Fruit fly (Drosophila melanogaster) whole organism, prepupa: Measurements from ENCODE around the gene CG5282.

ENCODE experiments used
- Blimp-1 ChIP-seq: fragments of 200-800 bp; sonication (Bioruptor generic); optimal IDR thresholded peaks from 3 replicates; lab custom pipeline; 2017; ENCODE audit warnings: missing biosample characterization, missing genetic modification characterization, mild to moderate bottlenecking, moderate library complexity, missing genetic modification reagents
- CG11294 ChIP-seq: fragments of 200-800 bp; sonication (Bioruptor generic); IDR thresholded peaks from 2 replicates; pipeline ENCODE4 v1.3.6; 2022; ENCODE audit warnings: missing biosample characterization, missing genetic modification characterization
- CG11762 ChIP-seq: fragments of 200-800 bp; sonication (Bioruptor generic); optimal IDR thresholded peaks from 3 replicates; lab custom pipeline; 2016; ENCODE audit warnings: missing biosample characterization, missing genetic modification characterization; ENCODE audit not compliant: insufficient read depth
- CG11902 ChIP-seq: fragments of 200-800 bp; sonication (Bioruptor generic); optimal IDR thresholded peaks from 3 replicates; lab custom pipeline; 2016; ENCODE audit warnings: missing biosample characterization, missing genetic modification characterization
- CG15336 ChIP-seq: fragments of 200-800 bp; sonication (Bioruptor generic); IDR thresholded peaks from 2 replicates; pipeline ENCODE4 v1.3.6; 2022; ENCODE audit warnings: missing biosample characterization, missing genetic modification characterization
- CG1621 ChIP-seq: fragments of 200-800 bp; sonication (Bioruptor generic); optimal IDR thresholded peaks from 3 replicates; lab custom pipeline; 2018; ENCODE audit warnings: missing biosample characterization, mild to moderate bottlenecking, missing genetic modification characterization
- CG31627 ChIP-seq: fragments of 200-800 bp; sonication (Bioruptor generic); optimal IDR thresholded peaks from 3 replicates; lab custom pipeline; 2016; ENCODE audit warnings: missing biosample characterization, missing genetic modification characterization
- CG32006 ChIP-seq: fragments of 200-800 bp; sonication (Bioruptor generic); optimal IDR thresholded peaks from 3 replicates; lab custom pipeline; 2017; ENCODE audit warnings: missing biosample characterization, mild to moderate bottlenecking, missing genetic modification characterization
- CG34406 ChIP-seq: fragments of 200-800 bp; sonication (Bioruptor generic); optimal IDR thresholded peaks from 3 replicates; lab custom pipeline; 2016; ENCODE audit warnings: missing biosample characterization, missing genetic modification characterization
- CG4318 ChIP-seq: fragments of 200-800 bp; sonication (Bioruptor generic); optimal IDR thresholded peaks from 3 replicates; lab custom pipeline; 2017; ENCODE audit warnings: missing biosample characterization, mild to moderate bottlenecking, missing genetic modification characterization
- CG6163 ChIP-seq: fragments of 200-800 bp; sonication (Bioruptor generic); IDR thresholded peaks from 3 replicates; pipeline ENCODE4 v1.3.6; 2022; ENCODE audit warnings: missing biosample characterization, missing genetic modification characterization
- CG6276 ChIP-seq: fragments of 200-800 bp; sonication (Bioruptor generic); optimal IDR thresholded peaks from 2 replicates; lab custom pipeline; 2017; ENCODE audit warnings: missing biosample characterization, mild to moderate bottlenecking, missing genetic modification characterization
- CG6854 ChIP-seq: fragments of 200-800 bp; sonication (Bioruptor generic); optimal IDR thresholded peaks from 2 replicates; lab custom pipeline; 2017; ENCODE audit warnings: missing biosample characterization, mild to moderate bottlenecking, missing genetic modification characterization
- CG7368 ChIP-seq: fragments of 200-800 bp; sonication (Bioruptor generic); optimal IDR thresholded peaks from 3 replicates; lab custom pipeline; 2016; ENCODE audit warnings: missing biosample characterization, missing genetic modification characterization
- CG8119 ChIP-seq: fragments of 200-800 bp; sonication (Bioruptor generic); IDR thresholded peaks from 3 replicates; pipeline ENCODE4 v1.3.6; 2022; ENCODE audit warnings: missing biosample characterization, missing genetic modification characterization
- CG8632 ChIP-seq: fragments of 200-800 bp; sonication (Bioruptor generic); optimal IDR thresholded peaks from 3 replicates; lab custom pipeline; 2016; ENCODE audit warnings: missing biosample characterization, missing genetic modification characterization
- CG9139 ChIP-seq: fragments of 200-800 bp; sonication (Bioruptor generic); optimal IDR thresholded peaks from 3 replicates; lab custom pipeline; 2017; ENCODE audit warnings: missing biosample characterization, mild to moderate bottlenecking, missing genetic modification characterization
- Eip78C ChIP-seq: fragments of 200-800 bp; sonication (Bioruptor generic); peaks from one replicate; lab custom pipeline; 2016; ENCODE audit warnings: missing biosample characterization, missing genetic modification characterization
- Eip93F ChIP-seq: fragments of 200-800 bp; sonication (Bioruptor generic); optimal IDR thresholded peaks from 2 replicates; lab custom pipeline; 2016; ENCODE audit warnings: missing biosample characterization, mild to moderate bottlenecking, missing genetic modification characterization
- Ets21C ChIP-seq: fragments of 200-800 bp; sonication (Bioruptor generic); optimal IDR thresholded peaks from 3 replicates; lab custom pipeline; 2016; ENCODE audit warnings: missing biosample characterization, missing genetic modification characterization
- Hr39 ChIP-seq: fragments of 200-800 bp; sonication (Bioruptor generic); optimal IDR thresholded peaks from 2 replicates; lab custom pipeline; 2016; ENCODE audit warnings: missing biosample characterization, missing genetic modification characterization
- Lpt ChIP-seq: fragments of 200-800 bp; sonication (Bioruptor generic); optimal IDR thresholded peaks from 3 replicates; lab custom pipeline; 2016; ENCODE audit warnings: missing biosample characterization, missing genetic modification characterization
- Met ChIP-seq: fragments of 200-800 bp; sonication (Bioruptor generic); optimal IDR thresholded peaks from 3 replicates; lab custom pipeline; 2016; ENCODE audit warnings: missing biosample characterization, missing genetic modification characterization
- Smox ChIP-seq: fragments of 200-800 bp; sonication (Bioruptor generic); optimal IDR thresholded peaks from 3 replicates; lab custom pipeline; 2016; ENCODE audit warnings: missing biosample characterization, missing genetic modification characterization
- Sox14 ChIP-seq: fragments of 200-800 bp; sonication (Bioruptor generic); optimal IDR thresholded peaks from 3 replicates; lab custom pipeline; 2016; ENCODE audit warnings: missing biosample characterization, missing genetic modification characterization
- acj6 ChIP-seq: fragments of 200-800 bp; sonication (Bioruptor generic); optimal IDR thresholded peaks from 3 replicates; lab custom pipeline; 2016; ENCODE audit warnings: missing biosample characterization, missing genetic modification characterization
- cyc ChIP-seq: fragments of 200-800 bp; sonication (Bioruptor generic); optimal IDR thresholded peaks from 3 replicates; lab custom pipeline; 2016; ENCODE audit warnings: missing biosample characterization, missing genetic modification characterization
- dac ChIP-seq: fragments of 200-800 bp; sonication (Bioruptor generic); optimal IDR thresholded peaks from 2 replicates; lab custom pipeline; 2017; ENCODE audit warnings: missing biosample characterization, mild to moderate bottlenecking, missing genetic modification characterization
- dsx ChIP-seq: fragments of 200-800 bp; optimal IDR thresholded peaks from 3 replicates; lab custom pipeline; 2019; ENCODE audit warnings: missing biosample characterization, mild to moderate bottlenecking, missing genetic modification characterization, moderate library complexity; ENCODE audit not compliant: poor library complexity, severe bottlenecking
- eg ChIP-seq: fragments of 200-800 bp; sonication (Bioruptor generic); IDR thresholded peaks from 3 replicates; pipeline ENCODE4 v1.3.6; 2022; ENCODE audit warnings: missing biosample characterization, missing genetic modification characterization
- fd59A ChIP-seq: fragments of 200-800 bp; sonication (Bioruptor generic); optimal IDR thresholded peaks from 2 replicates; lab custom pipeline; 2017; ENCODE audit warnings: missing biosample characterization, mild to moderate bottlenecking, missing genetic modification characterization, missing genetic modification reagents
- fd85E ChIP-seq: fragments of 200-800 bp; sonication (Bioruptor generic); optimal IDR thresholded peaks from 3 replicates; lab custom pipeline; 2016; ENCODE audit warnings: missing biosample characterization, missing genetic modification characterization
- fkh ChIP-seq: fragments of 200-800 bp; sonication (Bioruptor generic); optimal IDR thresholded peaks from 3 replicates; lab custom pipeline; 2017; ENCODE audit warnings: missing biosample characterization, mild to moderate bottlenecking, missing genetic modification characterization, moderate library complexity
- lz ChIP-seq: fragments of 200-800 bp; sonication (Bioruptor generic); optimal IDR thresholded peaks from 3 replicates; lab custom pipeline; 2016; ENCODE audit warnings: missing biosample characterization, missing genetic modification characterization
- pdm3 ChIP-seq: fragments of 200-800 bp; sonication (Bioruptor generic); optimal IDR thresholded peaks from 3 replicates; lab custom pipeline; 2016; ENCODE audit warnings: missing biosample characterization, missing genetic modification characterization
- spab ChIP-seq: fragments of 200-800 bp; sonication (Bioruptor generic); optimal IDR thresholded peaks from 2 replicates; lab custom pipeline; 2017; ENCODE audit warnings: missing biosample characterization, mild to moderate bottlenecking, missing genetic modification characterization, missing genetic modification reagents
- ss ChIP-seq, 2 experiments: fragments of 200-800 bp; sonication (Bioruptor generic); optimal IDR thresholded peaks; 2 replicates in 1 of 2; 3 replicates in 1 of 2; lab custom pipeline; 2017 to 2018; ENCODE audit warnings: mild to moderate bottlenecking in 2 of 2, missing biosample characterization in 2 of 2, missing genetic modification characterization in 2 of 2, moderate library complexity in 1 of 2
- svp ChIP-seq: fragments of 200-800 bp; sonication (Bioruptor generic); peaks from one replicate; lab custom pipeline; 2016; ENCODE audit warnings: missing biosample characterization, missing genetic modification characterization

The CG5282 gene

DNA sequence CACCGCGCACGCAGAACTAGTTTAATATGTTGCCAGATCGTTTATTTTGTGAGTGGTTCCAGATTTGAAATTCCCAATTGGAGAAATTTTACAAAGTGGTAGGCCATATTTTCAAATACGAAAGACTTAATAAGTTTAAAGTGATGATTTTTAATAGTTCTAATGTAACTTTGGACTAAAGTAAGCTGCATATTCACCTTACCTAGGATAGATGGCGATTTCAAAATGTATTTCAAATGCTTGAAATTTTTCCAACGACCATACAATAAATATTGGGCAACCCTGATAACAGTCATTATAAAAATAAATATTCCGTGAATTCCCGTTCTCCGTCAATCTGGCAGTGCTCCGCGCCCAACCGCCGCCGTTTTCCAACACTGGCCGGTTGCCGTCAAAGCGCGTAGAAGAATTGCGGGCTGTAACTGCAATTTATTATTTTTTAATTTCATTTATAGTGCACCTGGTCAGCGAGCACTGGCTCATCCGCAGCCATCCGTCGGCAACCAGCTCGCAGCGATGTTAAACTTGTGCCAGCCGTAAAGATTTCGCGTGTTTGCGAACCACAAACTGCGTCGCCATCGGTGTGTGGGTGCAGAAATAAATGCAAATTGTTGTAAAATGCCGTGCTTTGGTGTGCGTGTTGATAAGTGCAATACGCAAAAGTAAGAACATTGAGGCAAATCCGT lies 49.9 kb downstream of the CG5282 start, which contains the start of the genes Ide and RhoBTB (continued):
- peak; percentile 42; the same call in 1 of the 3 replicates for TF ChIP-seq CG8119 (GFP tag; lab: Robert Waterston, UW)
- peak in 1 of 2 experiments; percentile 45 for TF ChIP-seq ss (GFP tag; optimal IDR thresholded peaks at IDR 0.05; lab: Kevin White, UChicago)
- peak; percentile 55 for TF ChIP-seq CG7368 (GFP tag; lab: Kevin White, UChicago)
- no peak for TF ChIP-seq CG15336 (GFP tag; lab: Robert Waterston, UW)
- TF ChIP-seq Sox14 (GFP tag; lab: Kevin White, UChicago): no peak
- TF ChIP-seq Ets21C (GFP tag; lab: Kevin White, UChicago): peak; percentile 89
- peak; percentile 92 for TF ChIP-seq lz (GFP tag; lab: Kevin White, UChicago)
- TF ChIP-seq CG6276 (GFP tag; lab: Kevin White, UChicago): no peak
- peak; percentile 83 for TF ChIP-seq Eip78C
- TF ChIP-seq CG6854 (GFP tag; lab: Kevin White, UChicago): no peak
- no peak for TF ChIP-seq svp (GFP tag; lab: Kevin White, UChicago)
- TF ChIP-seq dsx (GFP tag; lab: Kevin White, UChicago): peak; percentile 53
- peak; percentile 64 for TF ChIP-seq Lpt (GFP tag; lab: Kevin White, UChicago)
- TF ChIP-seq Hr39: peak; percentile 93
- no peak for TF ChIP-seq Eip93F (GFP tag; lab: Kevin White, UChicago)
- peak; percentile 32 for TF ChIP-seq spab (GFP tag; lab: Kevin White, UChicago)
- TF ChIP-seq dac (GFP tag; lab: Kevin White, UChicago): peak; percentile 51
- peak; percentile 82 for TF ChIP-seq eg (GFP tag; lab: Robert Waterston, UW)
- TF ChIP-seq Blimp-1 (GFP tag; lab: Kevin White, UChicago): peak; percentile 41
- TF ChIP-seq pdm3: no peak
- TF ChIP-seq cyc (GFP tag; lab: Kevin White, UChicago): peak; percentile 90
- no peak for TF ChIP-seq CG9139 (GFP tag; lab: Kevin White, UChicago)
- no peak for TF ChIP-seq Met (GFP tag; lab: Kevin White, UChicago)
- peak; percentile 59 for TF ChIP-seq fd59A
- peak; percentile 73 for TF ChIP-seq CG4318 (GFP tag; lab: Kevin White, UChicago)
- TF ChIP-seq CG32006: peak; percentile 84
- TF ChIP-seq acj6: peak; percentile 88
- peak; percentile 59; the same call in 1 of the 3 replicates for TF ChIP-seq CG6163 (GFP tag; lab: Robert Waterston, UW)
- peak; percentile 53 for TF ChIP-seq CG8632 (GFP tag; lab: Kevin White, UChicago)
- TF ChIP-seq CG11762 (GFP tag; lab: Kevin White, UChicago): peak; percentile 78
- no peak for TF ChIP-seq fd85E
- peak; percentile 91 for TF ChIP-seq CG11902 (GFP tag; lab: Kevin White, UChicago)
- TF ChIP-seq CG1621 (tag; lab: Kevin White, UChicago): peak; percentile 58
- TF ChIP-seq CG11294 (GFP tag; lab: Robert Waterston, UW): peak; percentile 52; the same call in 1 of the 2 replicates
- peak; percentile 69 for TF ChIP-seq CG34406 (GFP tag; lab: Kevin White, UChicago)

DNA sequence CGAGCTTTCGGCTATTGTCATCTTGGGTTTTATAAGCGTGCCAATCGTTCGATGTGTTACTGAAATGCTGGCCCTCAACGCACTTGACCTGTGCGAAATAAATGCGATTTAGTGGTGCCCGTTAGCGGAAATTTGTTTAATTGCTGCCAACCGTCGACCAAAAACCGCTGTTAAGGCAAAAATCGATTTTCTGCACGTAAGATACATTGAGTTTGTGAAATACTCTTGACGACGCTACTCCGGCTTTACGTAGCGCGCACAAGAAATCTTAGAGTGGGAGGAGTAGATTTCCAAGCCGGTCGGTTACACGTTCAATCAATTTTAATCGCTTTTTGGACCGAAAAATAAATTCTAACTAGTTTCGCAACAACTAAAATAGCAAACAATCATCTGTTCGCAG lies 50.4 kb downstream of the CG5282 start:
- TF ChIP-seq CG15336 (GFP tag; lab: Robert Waterston, UW) (no peak), fkh (no peak), CG6276 (GFP tag; lab: Kevin White, UChicago) (no peak), CG31627 (GFP tag; lab: Kevin White, UChicago) (no peak), Hr39 (no peak), fd85E (no peak), CG32006 (no peak), dsx (GFP tag; lab: Kevin White, UChicago) (no peak), CG11294 (GFP tag; lab: Robert Waterston, UW) (no peak), CG9139 (GFP tag; lab: Kevin White, UChicago) (no peak), CG8119 (GFP tag; lab: Robert Waterston, UW) (no peak), fd59A (no peak), CG6163 (GFP tag; lab: Robert Waterston, UW) (no peak), eg (GFP tag; lab: Robert Waterston, UW) (no peak), Smox (GFP tag; lab: Kevin White, UChicago) (no peak), Blimp-1 (GFP tag; lab: Kevin White, UChicago) (no peak)
